Worm (Caenorhabditis elegans): ENCODE results near the gene K10D11.2.

DNA sequence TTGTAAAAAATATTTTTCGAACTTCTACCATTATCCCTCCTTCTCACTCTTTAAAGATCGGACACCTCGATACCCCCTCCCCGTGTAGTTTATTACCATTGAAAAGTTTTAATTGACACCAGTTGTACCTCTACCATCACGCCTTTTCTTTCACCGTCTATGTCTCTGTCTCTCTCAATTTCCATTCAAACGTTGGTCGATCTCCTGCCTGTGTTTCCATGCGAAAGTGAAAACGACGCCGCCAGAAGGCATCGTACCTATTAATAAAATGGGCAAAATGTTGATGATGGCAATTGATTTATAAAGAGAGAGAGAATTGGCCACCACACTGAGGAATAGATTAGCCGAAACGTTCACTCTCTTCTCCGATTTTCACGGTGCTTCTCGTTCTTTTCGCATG is 34.4 kb downstream of the K10D11.2 start:
- TF ChIP-seq med-1 (GFP tag; optimal IDR thresholded peaks at IDR 0.05; ENCODE audit: insufficient read depth), result no peak
- TF ChIP-seq flt-1 (GFP tag; IDR thresholded peaks at IDR 0.05), result no peak
- TF ChIP-seq T22C8.4 (GFP tag; IDR thresholded peaks at IDR 0.05), result no peak
- no peak for TF ChIP-seq ztf-29 (GFP tag; IDR thresholded peaks at IDR 0.05)
- TF ChIP-seq tab-1 (GFP tag; IDR thresholded peaks at IDR 0.05), result no peak
- TF ChIP-seq klf-2 (GFP tag; conservative IDR thresholded peaks at IDR 0.05), result no peak
- TF ChIP-seq ztf-23 (GFP tag; IDR thresholded peaks at IDR 0.05), result no peak
